Worm (Caenorhabditis elegans): ENCODE results near the gene alh-10.

DNA sequence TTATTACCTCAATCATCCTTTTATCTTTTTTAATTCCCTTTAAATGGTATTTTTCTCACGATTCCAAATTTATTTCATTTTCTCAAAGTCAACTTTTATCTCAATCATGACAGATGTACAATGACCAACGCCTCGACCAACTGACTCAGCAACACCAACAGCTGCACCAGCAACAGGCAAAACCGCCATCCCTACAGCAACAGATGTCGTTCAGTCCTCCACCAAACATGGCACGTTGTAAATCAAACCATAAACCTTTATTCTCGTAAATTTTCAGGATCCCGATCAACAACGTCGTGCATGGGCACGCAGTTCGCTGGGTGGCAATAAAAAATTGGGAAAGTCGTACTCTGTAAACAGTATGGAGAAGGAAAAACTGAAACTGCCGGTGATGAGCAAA is 19.3 kb upstream of the alh-10 start:
- TF ChIP-seq ttx-3 (tag; optimal IDR thresholded peaks at IDR 0.05) (no peak), ceh-34 (tag; optimal IDR thresholded peaks at IDR 0.05) (no peak), ama-1 (optimal IDR thresholded peaks at IDR 0.05) (no peak), ceh-48 (tag; optimal IDR thresholded peaks at IDR 0.05) (no peak), dmd-4 (tag; optimal IDR thresholded peaks at IDR 0.05; ENCODE audit: borderline replicate concordance) (no peak)

Data from whole organism, late embryonic.